Fruit fly (Drosophila melanogaster): ENCODE measurements around the gene CCT2.

The CCT2 gene

dm6 chrX:9075641-9076324 lies 13.5 kb upstream of the CCT2 start (continued):
- TF ChIP-seq Med (GFP tag) = peak; percentile 73
- TF ChIP-seq Vsx1 (GFP tag; optimal IDR thresholded peaks at IDR 0.05) = no peak
- peak; percentile 8 for TF ChIP-seq CG10979 (tag; optimal IDR thresholded peaks at IDR 0.05)

DNA sequence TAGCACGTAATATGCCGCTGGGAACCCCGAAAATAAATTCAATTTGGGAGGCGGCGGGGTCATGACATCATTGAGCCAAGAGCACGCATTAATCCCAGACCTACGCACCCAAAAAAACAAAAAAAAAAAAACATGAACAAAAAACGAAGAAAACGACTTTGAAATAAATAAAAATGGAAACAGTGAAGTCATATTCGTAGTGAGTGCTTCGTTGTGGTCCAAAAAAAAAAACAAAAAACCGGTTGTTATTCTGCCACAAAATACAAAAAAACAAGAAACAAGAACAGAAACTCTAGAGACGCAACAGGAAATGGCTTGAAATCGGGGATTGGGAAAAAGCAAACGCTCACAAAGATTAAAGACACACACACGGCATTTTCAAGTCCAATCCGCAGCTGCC lies 11.8 kb upstream of the CCT2 start:
- TF ChIP-seq Stat92E (GFP tag; optimal IDR thresholded peaks at IDR 0.05) (no peak), YL-1 (GFP tag; optimal IDR thresholded peaks at IDR 0.05) (no peak), CG13624 (GFP tag; optimal IDR thresholded peaks at IDR 0.05) (peak; percentile 21), al (GFP tag; IDR thresholded peaks at IDR 0.05) (no peak), tin (GFP tag; optimal IDR thresholded peaks at IDR 0.05) (no peak), Blimp-1 (GFP tag; optimal IDR thresholded peaks at IDR 0.05) (no peak), Abd-B (GFP tag; optimal IDR thresholded peaks at IDR 0.05) (no peak), Hr78 (GFP tag; optimal IDR thresholded peaks at IDR 0.05) (peak in 1 of 2 experiments; percentile 23), onecut (GFP tag; IDR thresholded peaks at IDR 0.05) (no peak), eve (GFP tag; optimal IDR thresholded peaks at IDR 0.05) (no peak), bigmax (GFP tag; optimal IDR thresholded peaks at IDR 0.05) (no peak), Scr (GFP tag; IDR thresholded peaks at IDR 0.05; ENCODE audit: partially characterized antibody) (no peak), Jarid2 (GFP tag; optimal IDR thresholded peaks at IDR 0.05) (no peak), CG8290 (GFP tag; optimal IDR thresholded peaks at IDR 0.05) (no peak), CG8290 (tag; optimal IDR thresholded peaks at IDR 0.05) (no peak), ATbp (GFP tag; optimal IDR thresholded peaks at IDR 0.05) (no peak), crp (GFP tag; optimal IDR thresholded peaks at IDR 0.05) (no peak), HmgD (GFP tag; optimal IDR thresholded peaks at IDR 0.05) (no peak), MESR4 (GFP tag; optimal IDR thresholded peaks at IDR 0.05) (no peak), cato (GFP tag; optimal IDR thresholded peaks at IDR 0.05; ENCODE audit: borderline replicate concordance) (no peak), CG17912 (GFP tag; optimal IDR thresholded peaks at IDR 0.05) (no peak), CG4707 (GFP tag; optimal IDR thresholded peaks at IDR 0.05) (no peak), lola (GFP tag; optimal IDR thresholded peaks at IDR 0.05) (no peak), luna (GFP tag; optimal IDR thresholded peaks at IDR 0.05) (no peak), dm (GFP tag; optimal IDR thresholded peaks at IDR 0.05) (no peak), nom (GFP tag; optimal IDR thresholded peaks at IDR 0.05) (peak; percentile 82), CG11504 (tag; optimal IDR thresholded peaks at IDR 0.05) (no peak), pan (optimal IDR thresholded peaks at IDR 0.05) (no peak), pan (GFP tag; optimal IDR thresholded peaks at IDR 0.05 in 1 of 2, IDR thresholded peaks at IDR 0.05 in 1 of 2) (no peak), CG10209 (GFP tag; optimal IDR thresholded peaks at IDR 0.05) (no peak), sqz (GFP tag; optimal IDR thresholded peaks at IDR 0.05) (peak; percentile 64), en (GFP tag; optimal IDR thresholded peaks at IDR 0.05) (no peak)

DNA sequence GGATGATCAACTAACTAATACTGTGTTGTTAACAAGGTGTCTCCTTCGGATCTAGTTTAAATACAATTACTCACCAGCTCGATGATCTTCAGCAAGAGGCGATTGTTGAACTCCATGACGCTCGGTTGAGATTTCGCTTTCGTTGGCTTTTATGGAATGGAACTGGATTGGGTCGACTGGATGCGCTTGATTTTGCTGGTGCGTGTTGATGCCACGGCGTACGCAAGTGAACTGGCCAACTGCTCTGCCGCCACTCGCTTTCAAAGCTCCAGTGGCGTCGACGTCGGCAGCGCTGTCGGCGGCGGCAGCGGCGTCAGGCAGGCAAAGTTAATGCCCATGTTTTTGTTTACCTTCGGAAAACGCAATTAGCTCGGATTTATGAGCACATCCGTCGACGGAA lies 11.1 kb upstream of the CCT2 start, which contains the start of gene CG44325:
Gene CG44325 (minus strand): TSS at position 237 of the 400 bp plus-strand sequence.
- TF ChIP-seq CG15601 (tag; optimal IDR thresholded peaks at IDR 0.05) (peak; percentile 11), Jarid2 (GFP tag; optimal IDR thresholded peaks at IDR 0.05) (peak; percentile 74), CG13287 (GFP tag; IDR thresholded peaks at IDR 0.05; ENCODE audit: partially characterized antibody) (peak; percentile 31; the same call in 1 of the 2 replicates), ase (GFP tag; IDR thresholded peaks at IDR 0.05) (no peak), CG13296 (GFP tag; optimal IDR thresholded peaks at IDR 0.05) (peak; percentile 34), CrebB (tag; optimal IDR thresholded peaks at IDR 0.05) (peak; percentile 11), Ets97D (GFP tag; optimal IDR thresholded peaks at IDR 0.05) (no peak), CG7928 (GFP tag; optimal IDR thresholded peaks at IDR 0.05) (no peak), CG6175 (GFP tag; IDR thresholded peaks at IDR 0.05) (peak; percentile 65; the same call in 1 of the 3 replicates), CG3281 (GFP tag; optimal IDR thresholded peaks at IDR 0.05) (peak; percentile 38), kni (GFP tag; optimal IDR thresholded peaks at IDR 0.05) (peak; percentile 19), Dbx (GFP tag; IDR thresholded peaks at IDR 0.05) (peak; percentile 38; the same call in 1 of the 3 replicates), Bgb (GFP tag; IDR thresholded peaks at IDR 0.05; ENCODE audit: partially characterized antibody) (peak; percentile 46; the same call in 1 of the 2 replicates), bbx (GFP tag; IDR thresholded peaks at IDR 0.05; ENCODE audit: partially characterized antibody) (peak; percentile 37; the same call in 1 of the 2 replicates)
